Worm (Caenorhabditis elegans): Measurements from ENCODE around the gene mdt-30.

DNA sequence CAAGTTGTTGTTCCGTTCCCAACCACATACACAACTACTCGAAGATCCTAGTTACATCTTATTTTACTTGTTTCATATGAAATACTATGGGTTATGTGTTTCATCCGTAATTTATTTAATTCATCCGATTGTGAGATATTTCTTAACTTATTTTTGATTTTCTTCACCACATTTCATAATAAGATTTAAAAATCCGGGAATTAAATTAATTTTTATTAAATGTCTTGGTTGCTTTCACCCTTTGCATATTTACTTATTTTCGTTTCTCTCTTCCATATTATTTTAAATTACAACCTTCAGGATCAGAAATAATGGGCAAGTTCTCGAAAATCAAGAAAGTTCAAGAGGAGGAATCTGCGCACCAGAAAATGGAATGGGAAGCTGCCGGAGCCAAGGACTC lies 17.9 kb upstream of the mdt-30 start, which contains the start of gene K12H4.3:
- TF ChIP-seq aly-2 (tag; optimal IDR thresholded peaks at IDR 0.05) (no peak), ceh-82 (tag; optimal IDR thresholded peaks at IDR 0.05) (no peak), elt-3 (tag; optimal IDR thresholded peaks at IDR 0.05) (no peak)
